Fruit fly (Drosophila melanogaster): ENCODE measurements around the gene CG13096.

Gene CG13096

dm6 chr2L:8511723-8512122, at the start of gene CG13096:
CG13096 (minus strand) TSS chr2L:8511866.
- no peak for TF ChIP-seq kay (GFP tag; ENCODE audit: borderline replicate concordance)
- peak; percentile 53 for TF ChIP-seq ovo (GFP tag; optimal IDR thresholded peaks at IDR 0.05)
- no peak for TF ChIP-seq Clk (GFP tag; optimal IDR thresholded peaks at IDR 0.05)
- TF ChIP-seq CG1620 (GFP tag; optimal IDR thresholded peaks at IDR 0.05), result peak; percentile 38
- no peak for TF ChIP-seq toe (GFP tag; optimal IDR thresholded peaks at IDR 0.05)
- peak; percentile 24 for TF ChIP-seq CG7101 (tag; optimal IDR thresholded peaks at IDR 0.05)
- TF ChIP-seq bab1 (GFP tag; optimal IDR thresholded peaks at IDR 0.05), result peak; percentile 80
- peak; percentile 6 for TF ChIP-seq Crg-1 (GFP tag; optimal IDR thresholded peaks at IDR 0.05)
- no peak for TF ChIP-seq cnc (optimal IDR thresholded peaks at IDR 0.05)
- TF ChIP-seq CG33017 (tag; optimal IDR thresholded peaks at IDR 0.05), result no peak
- peak; percentile 100 for TF ChIP-seq Mnt (GFP tag; optimal IDR thresholded peaks at IDR 0.05)

DNA sequence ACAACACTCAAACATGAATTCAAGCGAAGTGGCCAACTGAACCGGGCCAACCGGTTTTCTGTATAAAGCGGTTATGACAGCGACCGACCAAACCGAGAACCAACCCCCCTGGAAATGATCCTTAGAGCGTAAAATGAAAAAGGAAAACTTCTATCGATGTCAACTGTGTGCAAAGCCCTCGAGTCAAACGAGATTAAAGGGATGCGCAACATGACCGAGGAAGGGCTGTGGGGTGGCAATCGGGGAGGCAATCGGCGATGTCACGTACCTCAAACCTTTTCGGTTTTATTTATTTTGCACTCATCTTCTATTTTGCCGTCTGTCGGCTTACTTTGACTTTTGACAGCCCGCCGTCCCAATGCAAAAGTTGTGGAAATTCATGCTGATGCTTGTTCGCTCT, 44.5 kb upstream of the CG13096 start:
- no peak for TF ChIP-seq kay (GFP tag; ENCODE audit: borderline replicate concordance)
- no peak for TF ChIP-seq Mnt (GFP tag; optimal IDR thresholded peaks at IDR 0.05)
- TF ChIP-seq ovo (GFP tag; optimal IDR thresholded peaks at IDR 0.05), result no peak
- no peak for TF ChIP-seq toe (GFP tag; optimal IDR thresholded peaks at IDR 0.05)
- TF ChIP-seq cic (GFP tag; optimal IDR thresholded peaks at IDR 0.05), result no peak
- TF ChIP-seq CG12768 (GFP tag; optimal IDR thresholded peaks at IDR 0.05), result no peak
- no peak for TF ChIP-seq CG5204 (GFP tag; optimal IDR thresholded peaks at IDR 0.05)
- TF ChIP-seq CG7101 (tag; optimal IDR thresholded peaks at IDR 0.05), result no peak
- no peak for TF ChIP-seq CG33017 (tag; optimal IDR thresholded peaks at IDR 0.05)
- no peak for TF ChIP-seq Clk (GFP tag; optimal IDR thresholded peaks at IDR 0.05)
- TF ChIP-seq Hr96 (GFP tag; optimal IDR thresholded peaks at IDR 0.05), result no peak
- no peak for TF ChIP-seq Crg-1 (GFP tag; optimal IDR thresholded peaks at IDR 0.05)
- TF ChIP-seq pad (GFP tag; optimal IDR thresholded peaks at IDR 0.05), result no peak
- TF ChIP-seq CG14711 (tag; optimal IDR thresholded peaks at IDR 0.05), result no peak
- no peak for TF ChIP-seq bab1 (GFP tag; optimal IDR thresholded peaks at IDR 0.05)
- TF ChIP-seq CG1620 (GFP tag; optimal IDR thresholded peaks at IDR 0.05), result no peak

DNA sequence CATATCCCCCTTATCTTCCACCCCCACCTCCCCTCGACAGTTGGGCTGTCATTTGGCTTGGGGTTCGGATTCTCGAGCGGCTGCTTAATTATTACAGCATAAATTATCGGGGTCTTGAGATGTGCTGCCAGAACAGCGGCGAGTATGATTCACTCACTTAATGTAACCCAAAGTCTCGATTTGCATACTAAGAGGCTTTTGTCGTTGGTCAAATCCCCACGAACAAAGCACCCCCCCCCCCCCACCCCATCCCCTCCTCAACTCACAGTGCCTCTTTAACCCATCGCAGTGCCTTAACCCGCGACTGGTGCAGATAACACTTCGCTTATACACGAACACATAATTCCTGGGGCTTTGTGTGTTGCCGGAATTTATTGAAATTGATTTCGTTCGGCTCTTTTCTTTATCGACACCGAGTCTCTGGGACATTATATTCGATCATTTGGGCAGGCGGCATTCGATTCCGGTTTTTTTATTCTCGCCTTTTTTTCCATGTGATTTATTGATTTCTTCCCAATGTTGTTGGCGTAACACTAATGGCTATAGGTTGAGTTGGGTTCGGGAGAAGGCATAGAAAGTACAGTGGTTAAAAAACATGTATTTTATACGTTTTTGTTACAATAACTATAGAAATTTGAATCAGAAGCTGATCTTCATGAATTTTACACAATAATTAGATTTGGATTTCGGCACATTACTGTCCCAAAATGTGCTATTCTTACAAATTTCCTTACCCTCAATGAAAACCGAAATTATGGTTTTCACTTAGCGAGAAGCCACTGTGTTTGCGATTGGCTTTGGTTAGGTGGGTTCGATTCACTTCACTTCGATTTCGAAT, 42.3 kb upstream of the CG13096 start:
- TF ChIP-seq ovo (GFP tag; optimal IDR thresholded peaks at IDR 0.05) (no peak), CG1620 (GFP tag; optimal IDR thresholded peaks at IDR 0.05) (no peak), CG5204 (GFP tag; optimal IDR thresholded peaks at IDR 0.05) (no peak), toe (GFP tag; optimal IDR thresholded peaks at IDR 0.05) (no peak), CG7101 (tag; optimal IDR thresholded peaks at IDR 0.05) (no peak), Clk (GFP tag; optimal IDR thresholded peaks at IDR 0.05) (no peak), Hr96 (GFP tag; optimal IDR thresholded peaks at IDR 0.05) (no peak), pad (GFP tag; optimal IDR thresholded peaks at IDR 0.05) (no peak), CG12768 (GFP tag; optimal IDR thresholded peaks at IDR 0.05) (no peak), cic (GFP tag; optimal IDR thresholded peaks at IDR 0.05) (no peak), CG11617 (GFP tag; optimal IDR thresholded peaks at IDR 0.05) (no peak)

DNA sequence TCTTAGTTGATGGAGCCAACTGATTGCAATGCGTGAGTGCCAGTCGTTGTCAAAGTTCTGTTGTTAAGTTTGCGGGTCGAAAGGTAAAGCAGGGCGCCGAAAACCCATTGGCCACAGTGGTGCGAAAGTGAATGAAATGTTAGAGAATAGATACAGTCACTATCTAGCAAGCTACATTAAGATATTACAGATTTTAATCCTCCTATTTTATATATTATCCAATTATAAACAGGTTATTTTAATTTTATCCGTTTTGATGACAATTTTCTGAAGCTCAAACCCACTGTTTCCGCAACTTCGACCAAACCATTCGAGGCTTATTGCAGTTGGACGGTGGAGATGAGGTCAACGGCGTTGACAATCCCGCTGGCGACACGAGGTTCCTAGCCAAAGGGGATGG, 40.8 kb upstream of the CG13096 start:
- TF ChIP-seq CG33017 (tag; optimal IDR thresholded peaks at IDR 0.05), result no peak
- no peak for TF ChIP-seq Clk (GFP tag; optimal IDR thresholded peaks at IDR 0.05)
- TF ChIP-seq pad (GFP tag; optimal IDR thresholded peaks at IDR 0.05), result no peak
- TF ChIP-seq Crg-1 (GFP tag; optimal IDR thresholded peaks at IDR 0.05), result no peak
- TF ChIP-seq CG7045 (GFP tag; optimal IDR thresholded peaks at IDR 0.05), result no peak
- TF ChIP-seq kay (GFP tag; ENCODE audit: borderline replicate concordance), result no peak
- no peak for TF ChIP-seq bab1 (GFP tag; optimal IDR thresholded peaks at IDR 0.05)
- no peak for TF ChIP-seq cic (GFP tag; optimal IDR thresholded peaks at IDR 0.05)
- no peak for TF ChIP-seq CG1620 (GFP tag; optimal IDR thresholded peaks at IDR 0.05)
- TF ChIP-seq CG12768 (GFP tag; optimal IDR thresholded peaks at IDR 0.05), result no peak
- TF ChIP-seq cnc (optimal IDR thresholded peaks at IDR 0.05), result no peak
- TF ChIP-seq toe (GFP tag; optimal IDR thresholded peaks at IDR 0.05), result no peak

dm6 chr2L:8548118-8548517, 36.5 kb upstream of the CG13096 start:
- TF ChIP-seq Clk (GFP tag; optimal IDR thresholded peaks at IDR 0.05) (no peak), CG12768 (GFP tag; optimal IDR thresholded peaks at IDR 0.05) (no peak), CG14711 (tag; optimal IDR thresholded peaks at IDR 0.05) (no peak), cic (GFP tag; optimal IDR thresholded peaks at IDR 0.05) (no peak), CG1620 (GFP tag; optimal IDR thresholded peaks at IDR 0.05) (no peak), ovo (GFP tag; optimal IDR thresholded peaks at IDR 0.05) (no peak), pad (GFP tag; optimal IDR thresholded peaks at IDR 0.05) (no peak), CG5204 (GFP tag; optimal IDR thresholded peaks at IDR 0.05) (no peak), toe (GFP tag; optimal IDR thresholded peaks at IDR 0.05) (no peak), kay (GFP tag; ENCODE audit: borderline replicate concordance) (no peak), CG7101 (tag; optimal IDR thresholded peaks at IDR 0.05) (no peak), CG11617 (GFP tag; optimal IDR thresholded peaks at IDR 0.05) (no peak), tj (GFP tag; optimal IDR thresholded peaks at IDR 0.05) (no peak), cnc (optimal IDR thresholded peaks at IDR 0.05) (no peak), bab1 (GFP tag; optimal IDR thresholded peaks at IDR 0.05) (no peak), Crg-1 (GFP tag; optimal IDR thresholded peaks at IDR 0.05) (no peak), Mnt (GFP tag; optimal IDR thresholded peaks at IDR 0.05) (no peak), CG33017 (tag; optimal IDR thresholded peaks at IDR 0.05) (no peak), CG7045 (GFP tag; optimal IDR thresholded peaks at IDR 0.05) (no peak), Hr96 (GFP tag; optimal IDR thresholded peaks at IDR 0.05) (no peak)
